Fruit fly (Drosophila melanogaster): ENCODE results near the gene Nup107.

- TF ChIP-seq usp (GFP tag; optimal IDR thresholded peaks at IDR 0.05) (no peak), CG8478 (optimal IDR thresholded peaks at IDR 0.05) (no peak), pan (optimal IDR thresholded peaks at IDR 0.05) (no peak), EcR (GFP tag; optimal IDR thresholded peaks at IDR 0.05) (no peak), Dll (optimal IDR thresholded peaks at IDR 0.05) (no peak)
Observed at dm6 chr2L:10703281-10703680, 32.6 kb downstream of the Nup107 start, which contains the start of gene CG6415.

All from whole organism.